Worm (Caenorhabditis elegans) whole organism, young adult: ENCODE measurements around the gene F52E1.14.

Experiments used
- B0019.2 ChIP-seq: fragments of 200-800 bp; sonication (Bioruptor generic); conservative IDR thresholded peaks from 2 replicates; pipeline ENCODE4 v1.3.6; 2022; ENCODE audit warnings: missing genetic modification reagents, missing genetic modification characterization, missing compliant biosample characterization
- B0261.1 ChIP-seq: sonication (generic microtip); optimal IDR thresholded peaks from 2 replicates; lab custom pipeline; 2016; ENCODE audit warnings: mild to moderate bottlenecking, missing genetic modification characterization, moderate library complexity, missing compliant biosample characterization
- C06A6.2 ChIP-seq: fragments of 200-800 bp; sonication (Bioruptor generic); conservative IDR thresholded peaks from 2 replicates; pipeline ENCODE4 v1.3.6; 2022; ENCODE audit warnings: missing genetic modification characterization, missing compliant biosample characterization
- D2030.7 ChIP-seq: fragments of 200-800 bp; sonication (Bioruptor generic); IDR thresholded peaks from 2 replicates; pipeline ENCODE4 v1.3.6; 2022; ENCODE audit warnings: missing genetic modification reagents, missing genetic modification characterization, missing compliant biosample characterization
- F22D6.2 ChIP-seq: sonication (generic microtip); optimal IDR thresholded peaks from 2 replicates; lab custom pipeline; 2016; ENCODE audit warnings: mild to moderate bottlenecking, missing genetic modification characterization, missing compliant biosample characterization
- F55B11.4 ChIP-seq: sonication (generic microtip); optimal IDR thresholded peaks from 2 replicates; lab custom pipeline; 2016; ENCODE audit warnings: missing compliant biosample characterization, missing genetic modification characterization, borderline replicate concordance; ENCODE audit not compliant: insufficient read depth
- F57A8.1 ChIP-seq: fragments of 200-800 bp; sonication (Bioruptor generic); optimal IDR thresholded peaks from 2 replicates; lab custom pipeline; 2018; ENCODE audit warnings: mild to moderate bottlenecking, missing genetic modification characterization, moderate library complexity, missing compliant biosample characterization
- F57C9.4 ChIP-seq: sonication (generic microtip); optimal IDR thresholded peaks from 2 replicates; lab custom pipeline; 2017; ENCODE audit warnings: mild to moderate bottlenecking, missing genetic modification characterization, missing compliant biosample characterization
- K11D2.4 ChIP-seq: fragments of 200-800 bp; sonication (Bioruptor generic); IDR thresholded peaks from 2 replicates; pipeline ENCODE4 v1.3.6; 2022; ENCODE audit warnings: missing genetic modification reagents, missing genetic modification characterization, missing compliant biosample characterization
- K12H6.12 ChIP-seq: fragments of 200-800 bp; sonication (Bioruptor generic); optimal IDR thresholded peaks from 2 replicates; lab custom pipeline; 2018; ENCODE audit warnings: mild to moderate bottlenecking, missing genetic modification characterization, missing compliant biosample characterization
- Y53G8AR.9 ChIP-seq: fragments of 200-800 bp; sonication (Bioruptor generic); conservative IDR thresholded peaks from 2 replicates; pipeline ENCODE4 v1.3.6; 2022; ENCODE audit warnings: missing genetic modification reagents, missing genetic modification characterization, missing compliant biosample characterization
- athp-1 ChIP-seq: sonication (generic microtip); optimal IDR thresholded peaks from 2 replicates; lab custom pipeline; 2017; ENCODE audit warnings: mild to moderate bottlenecking, missing genetic modification characterization, missing compliant biosample characterization
- attf-3 ChIP-seq: fragments of 200-800 bp; sonication (Bioruptor generic); conservative IDR thresholded peaks from 2 replicates; pipeline ENCODE4 v1.3.6; 2022; ENCODE audit warnings: missing genetic modification reagents, missing genetic modification characterization, missing compliant biosample characterization
- attf-6 ChIP-seq: fragments of 200-800 bp; sonication (Bioruptor generic); IDR thresholded peaks from 2 replicates; pipeline ENCODE4 v1.3.6; 2022; ENCODE audit warnings: missing genetic modification reagents, missing genetic modification characterization, missing compliant biosample characterization
- bed-1 ChIP-seq: fragments of 200-800 bp; sonication (Bioruptor generic); IDR thresholded peaks from 2 replicates; pipeline ENCODE4 v1.3.6; 2022; ENCODE audit warnings: missing genetic modification reagents, missing genetic modification characterization, missing compliant biosample characterization
- cebp-1 ChIP-seq, 2 experiments: fragments of 200-800 bp in 1 of 2; sonication (Bioruptor generic) in 1 of 2; sonication (generic microtip) in 1 of 2; IDR thresholded peaks in 1 of 2; optimal IDR thresholded peaks in 1 of 2; 2 replicates each; pipeline versions ENCODE4 v1.3.6 to Lab custom; 2017 to 2022; ENCODE audit warnings: missing compliant biosample characterization in 2 of 2, missing genetic modification characterization in 2 of 2, mild to moderate bottlenecking in 1 of 2, missing genetic modification reagents in 1 of 2, moderate library complexity in 1 of 2
- ceh-27 ChIP-seq: fragments of 200-800 bp; sonication (Bioruptor generic); optimal IDR thresholded peaks from 2 replicates; lab custom pipeline; 2018; ENCODE audit warnings: mild to moderate bottlenecking, missing genetic modification characterization, moderate library complexity, missing compliant biosample characterization
- ceh-79 ChIP-seq: sonication (generic microtip); optimal IDR thresholded peaks from 2 replicates; lab custom pipeline; 2017; ENCODE audit warnings: mild to moderate bottlenecking, missing genetic modification characterization, missing compliant biosample characterization
- ceh-91 ChIP-seq: fragments of 200-800 bp; sonication (Bioruptor generic); IDR thresholded peaks from 2 replicates; pipeline ENCODE4 v1.3.6; 2022; ENCODE audit warnings: missing genetic modification reagents, missing genetic modification characterization, missing compliant biosample characterization
- chd-7 ChIP-seq: sonication (generic microtip); optimal IDR thresholded peaks from 2 replicates; lab custom pipeline; 2016; ENCODE audit warnings: mild to moderate bottlenecking, missing genetic modification characterization, moderate library complexity, missing compliant biosample characterization
- die-1 ChIP-seq: sonication (generic microtip); optimal IDR thresholded peaks from 2 replicates; lab custom pipeline; 2016; ENCODE audit warnings: missing genotype, mild to moderate bottlenecking, missing genetic modification characterization, missing compliant biosample characterization
- dpff-1 ChIP-seq: sonication (generic microtip); optimal IDR thresholded peaks from 2 replicates; lab custom pipeline; 2017; ENCODE audit warnings: mild to moderate bottlenecking, missing genetic modification characterization, missing compliant biosample characterization
- egl-44 ChIP-seq: fragments of 200-800 bp; sonication (Bioruptor generic); IDR thresholded peaks from 2 replicates; pipeline ENCODE4 v1.3.6; 2022; ENCODE audit warnings: missing genetic modification reagents, missing genetic modification characterization, missing compliant biosample characterization
- fkh-3 ChIP-seq: sonication (generic microtip); optimal IDR thresholded peaks from 2 replicates; lab custom pipeline; 2016; ENCODE audit warnings: mild to moderate bottlenecking, missing genetic modification characterization, missing compliant biosample characterization
- hmg-20 ChIP-seq: fragments of 200-800 bp; sonication (Bioruptor generic); IDR thresholded peaks from 2 replicates; pipeline ENCODE4 v1.3.6; 2022; ENCODE audit warnings: missing genetic modification reagents, missing genetic modification characterization, missing compliant biosample characterization
- hrde-1 ChIP-seq: sonication (generic microtip); optimal IDR thresholded peaks from 2 replicates; lab custom pipeline; 2016; ENCODE audit warnings: missing genetic modification characterization, mild to moderate bottlenecking, missing compliant biosample characterization, moderate library complexity, missing genotype, missing genetic modification reagents, borderline replicate concordance
- let-607 ChIP-seq, 2 experiments: fragments of 200-800 bp in 1 of 2; sonication (Bioruptor generic) in 1 of 2; sonication (generic microtip) in 1 of 2; optimal IDR thresholded peaks; 2 replicates each; lab custom pipeline; 2016 to 2018; ENCODE audit warnings: mild to moderate bottlenecking in 2 of 2, missing compliant biosample characterization in 2 of 2, missing genetic modification characterization in 2 of 2, moderate library complexity in 2 of 2, missing genotype in 1 of 2
- lin-40 ChIP-seq: sonication (generic microtip); optimal IDR thresholded peaks from 2 replicates; lab custom pipeline; 2016; ENCODE audit warnings: missing genetic modification characterization, mild to moderate bottlenecking, missing compliant biosample characterization, missing genotype, missing genetic modification reagents
- madf-3 ChIP-seq: fragments of 200-800 bp; sonication (Bioruptor generic); IDR thresholded peaks from 2 replicates; pipeline ENCODE4 v1.3.6; 2022; ENCODE audit warnings: missing genetic modification reagents, missing genetic modification characterization, missing compliant biosample characterization
- madf-8 ChIP-seq: fragments of 200-800 bp; sonication (Bioruptor generic); conservative IDR thresholded peaks from 2 replicates; pipeline ENCODE4 v1.3.6; 2022; ENCODE audit warnings: missing genetic modification reagents, missing genetic modification characterization, missing compliant biosample characterization
- mcd-1 ChIP-seq: fragments of 200-800 bp; sonication (Bioruptor generic); IDR thresholded peaks from 2 replicates; pipeline ENCODE4 v1.3.6; 2022; ENCODE audit warnings: missing genetic modification reagents, missing genetic modification characterization, missing compliant biosample characterization
- nfyb-1 ChIP-seq: fragments of 200-800 bp; sonication (Bioruptor generic); IDR thresholded peaks from 2 replicates; pipeline ENCODE4 v1.3.6; 2022; ENCODE audit warnings: missing genetic modification reagents, missing genetic modification characterization, missing compliant biosample characterization
- nhr-120 ChIP-seq: fragments of 200-800 bp; sonication (Bioruptor generic); IDR thresholded peaks from 2 replicates; pipeline ENCODE4 v1.3.6; 2022; ENCODE audit warnings: missing genetic modification characterization, missing compliant biosample characterization
- nhr-80 ChIP-seq: sonication (generic microtip); optimal IDR thresholded peaks from 2 replicates; lab custom pipeline; 2016; ENCODE audit warnings: missing genetic modification characterization, missing compliant biosample characterization
- nhr-90 ChIP-seq: sonication (generic microtip); optimal IDR thresholded peaks from 2 replicates; lab custom pipeline; 2016; ENCODE audit warnings: missing genotype, mild to moderate bottlenecking, missing genetic modification characterization, missing compliant biosample characterization
- pbrm-1 ChIP-seq: fragments of 200-800 bp; sonication (Bioruptor generic); IDR thresholded peaks from 2 replicates; pipeline ENCODE4 v1.3.6; 2022; ENCODE audit warnings: missing genetic modification reagents, missing genetic modification characterization, missing compliant biosample characterization
- sea-2 ChIP-seq: fragments of 200-800 bp; sonication (Bioruptor generic); IDR thresholded peaks from 2 replicates; pipeline ENCODE4 v1.3.6; 2022; ENCODE audit warnings: missing genetic modification characterization, missing compliant biosample characterization
- snpc-1.3 ChIP-seq: sonication (generic microtip); optimal IDR thresholded peaks from 2 replicates; lab custom pipeline; 2017; ENCODE audit warnings: missing genetic modification characterization, mild to moderate bottlenecking, missing compliant biosample characterization, antibody characterized with exemption, moderate library complexity, missing genotype, missing genetic modification reagents; ENCODE audit not compliant: insufficient read depth
- snpc-3.4 ChIP-seq: sonication (generic microtip); optimal IDR thresholded peaks from 2 replicates; lab custom pipeline; 2017; ENCODE audit warnings: missing genetic modification characterization, mild to moderate bottlenecking, missing compliant biosample characterization, antibody characterized with exemption, moderate library complexity, missing genotype, missing genetic modification reagents
- snpc-4 ChIP-seq, 5 experiments: fragments of 150-350 bp in 1 of 5; sonication (generic microtip) in 4 of 5; optimal IDR thresholded peaks; 2 replicates each; lab custom pipeline; 2014 to 2018; ENCODE audit warnings: missing genetic modification characterization in 5 of 5, missing biosample characterization in 3 of 5, antibody characterized with exemption in 2 of 5, mild to moderate bottlenecking in 2 of 5, missing compliant biosample characterization in 2 of 5, missing genotype in 2 of 5, moderate library complexity in 2 of 5, missing genetic modification reagents in 1 of 5
- tbx-9 ChIP-seq: sonication (generic microtip); optimal IDR thresholded peaks from 2 replicates; lab custom pipeline; 2016; ENCODE audit warnings: borderline replicate concordance, missing genetic modification characterization, inconsistent platforms, missing compliant biosample characterization
- xnd-1 ChIP-seq: sonication (generic microtip); optimal IDR thresholded peaks from 2 replicates; lab custom pipeline; 2016; ENCODE audit warnings: missing genotype, missing genetic modification reagents, missing genetic modification characterization, missing compliant biosample characterization
- ztf-22 ChIP-seq: fragments of 200-800 bp; sonication (Bioruptor generic); optimal IDR thresholded peaks from 2 replicates; lab custom pipeline; 2018; ENCODE audit warnings: mild to moderate bottlenecking, missing genetic modification characterization, moderate library complexity, missing compliant biosample characterization
- ztf-26 ChIP-seq: sonication (generic microtip); optimal IDR thresholded peaks from 2 replicates; lab custom pipeline; 2017; ENCODE audit warnings: missing genetic modification characterization, missing compliant biosample characterization
- ztf-28 ChIP-seq: fragments of 200-800 bp; sonication (Bioruptor generic); IDR thresholded peaks from 2 replicates; pipeline ENCODE4 v1.3.6; 2022; ENCODE audit warnings: missing genetic modification reagents, missing genetic modification characterization, missing compliant biosample characterization
- ztf-3 ChIP-seq: fragments of 200-800 bp; sonication (Bioruptor generic); optimal IDR thresholded peaks from 2 replicates; lab custom pipeline; 2018; ENCODE audit warnings: mild to moderate bottlenecking, missing genetic modification characterization, missing compliant biosample characterization

Gene F52E1.14

ce11 chrV:8415113-8415530 is 31.4 kb downstream of the F52E1.14 start:
- peak; percentile 45 for TF ChIP-seq fkh-3
- no peak for TF ChIP-seq lin-40
- peak; percentile 75 for TF ChIP-seq D2030.7
- TF ChIP-seq F22D6.2 (tag; lab: Kevin White, UChicago) = no peak
- no peak for TF ChIP-seq die-1 (tag; lab: Kevin White, UChicago)
- TF ChIP-seq nhr-120 (GFP tag; lab: Robert Waterston, UW) = no peak
- no peak for TF ChIP-seq tbx-9 (tag; lab: Kevin White, UChicago)
- peak; percentile 43; the same call in 1 of the 2 replicates for TF ChIP-seq mcd-1 (GFP tag; lab: Robert Waterston, UW)
- peak; percentile 79 for TF ChIP-seq hrde-1
- TF ChIP-seq ceh-27 = no peak
- TF ChIP-seq nfyb-1 (GFP tag; lab: Robert Waterston, UW) = peak; percentile 70
- TF ChIP-seq ztf-22 = no peak
- peak; percentile 88 for TF ChIP-seq attf-6
- TF ChIP-seq ztf-3 (GFP tag; lab: Kevin White, UChicago) = no peak
- no peak for TF ChIP-seq snpc-1.3 (tag; lab: Kevin White, UChicago)
- no peak for TF ChIP-seq sea-2 (GFP tag; lab: Robert Waterston, UW)
- 0 out of 2 replicates have a peak, but pooled peaks have one; percentile 58 for TF ChIP-seq ztf-28 (GFP tag; lab: Robert Waterston, UW)
- TF ChIP-seq athp-1 = peak; percentile 68
- no peak for TF ChIP-seq dpff-1 (tag; lab: Kevin White, UChicago)
- no peak for TF ChIP-seq F57A8.1 (GFP tag; lab: Kevin White, UChicago)
- TF ChIP-seq xnd-1 (tag; lab: Kevin White, UChicago) = peak; percentile 68
- no peak for TF ChIP-seq ztf-26 (tag; lab: Kevin White, UChicago)
- TF ChIP-seq K12H6.12 (tag; lab: Kevin White, UChicago) = no peak
- no peak for TF ChIP-seq F57C9.4
- TF ChIP-seq nhr-80 (tag; lab: Kevin White, UChicago) = no peak
- TF ChIP-seq Y53G8AR.9 (GFP tag; lab: Robert Waterston, UW) = peak; percentile 88
- no peak for TF ChIP-seq ceh-91 (GFP tag; lab: Robert Waterston, UW)
- no peak for TF ChIP-seq chd-7 (tag; lab: Kevin White, UChicago)
- TF ChIP-seq egl-44 (GFP tag; lab: Robert Waterston, UW) = no peak; the same call in 1 of the 2 replicates
- no peak for TF ChIP-seq snpc-4 (GFP tag; optimal IDR thresholded peaks at IDR 0.05; lab: Kevin White, UChicago)
- TF ChIP-seq snpc-4 (tag; optimal IDR thresholded peaks at IDR 0.05; lab: Kevin White, UChicago) = peak in 2 of 4 experiments; percentile 44 to 52
- TF ChIP-seq attf-3 (GFP tag; lab: Robert Waterston, UW) = no peak
- no peak for TF ChIP-seq snpc-3.4 (tag; lab: Kevin White, UChicago)
- TF ChIP-seq F55B11.4 (tag; lab: Kevin White, UChicago) = no peak
- no peak for TF ChIP-seq cebp-1 (GFP tag; IDR thresholded peaks at IDR 0.05; lab: Robert Waterston, UW)
- TF ChIP-seq cebp-1 (tag; optimal IDR thresholded peaks at IDR 0.05; lab: Kevin White, UChicago) = peak; percentile 68
- TF ChIP-seq ceh-79 (tag; lab: Kevin White, UChicago) = peak; percentile 66
- no peak for TF ChIP-seq nhr-90 (tag; lab: Kevin White, UChicago)
- TF ChIP-seq hmg-20 = 0 out of 2 replicates have a peak, but pooled peaks have one; percentile 9
- TF ChIP-seq B0261.1 = no peak
- peak; percentile 38 for TF ChIP-seq pbrm-1
- no peak for TF ChIP-seq let-607 (tag; optimal IDR thresholded peaks at IDR 0.05; lab: Kevin White, UChicago)
- no peak for TF ChIP-seq K11D2.4 (GFP tag; lab: Robert Waterston, UW)
- 0 out of 2 replicates have a peak, but pooled peaks have one; percentile 36 for TF ChIP-seq B0019.2 (GFP tag; lab: Robert Waterston, UW)
- TF ChIP-seq bed-1 (GFP tag; lab: Robert Waterston, UW) = no peak
- no peak for TF ChIP-seq madf-8 (GFP tag; lab: Robert Waterston, UW)
- no peak; the same call in 1 of the 2 replicates for TF ChIP-seq C06A6.2 (GFP tag; lab: Robert Waterston, UW)
- peak; percentile 86 for TF ChIP-seq madf-3 (GFP tag; lab: Robert Waterston, UW)
